Fruit fly (Drosophila melanogaster) whole organism: Measurements from ENCODE around the gene CG13285.

Source experiments
- EcR ChIP-seq, 2 experiments: fragments of >200 bp; optimal IDR thresholded peaks; 2 replicates each; lab custom pipeline; 2017; ENCODE audit warnings: missing biosample characterization in 2 of 2, missing genetic modification characterization in 2 of 2, missing genetic modification reagents in 2 of 2
- pan ChIP-seq: fragments of >200 bp; optimal IDR thresholded peaks from 2 replicates; lab custom pipeline; 2017
- psq ChIP-seq: fragments of >200 bp; optimal IDR thresholded peaks from 2 replicates; lab custom pipeline; 2017
- usp ChIP-seq: fragments of >200 bp; optimal IDR thresholded peaks from 2 replicates; lab custom pipeline; 2017; ENCODE audit warnings: missing biosample characterization, missing genetic modification characterization, mixed read lengths

DNA sequence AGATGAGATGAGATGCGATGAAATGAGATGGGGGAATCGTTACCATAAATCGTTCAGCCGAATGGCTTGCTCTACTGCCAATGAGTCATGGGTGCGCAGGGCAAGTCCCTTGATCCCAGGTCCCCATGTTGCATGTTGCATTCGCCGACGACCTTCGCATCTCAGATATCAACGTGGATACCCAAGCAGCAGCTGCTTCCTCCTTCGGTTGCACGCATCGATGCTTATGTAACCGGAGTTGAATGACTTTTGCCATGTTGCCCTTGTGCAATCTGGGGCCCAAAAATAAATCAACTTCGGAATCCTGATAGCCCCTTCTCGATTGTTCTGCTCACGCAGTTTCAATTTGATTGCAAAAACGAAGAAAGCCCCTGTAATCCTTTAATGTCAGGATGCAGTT is 18.2 kb upstream of the CG13285 start:
- TF ChIP-seq EcR (GFP tag; optimal IDR thresholded peaks at IDR 0.05; lab: Kevin White, UChicago) (no peak), pan (lab: Kevin White, UChicago) (no peak), psq (lab: Kevin White, UChicago) (no peak), usp (no peak)
